Worm (Caenorhabditis elegans) whole organism, late embryonic: ENCODE measurements around the gene C17B7.3.

Experiments used
- C38D4.7 ChIP-seq: fragments of 200-800 bp; sonication (Bioruptor generic); optimal IDR thresholded peaks from 2 replicates; lab custom pipeline; 2018; ENCODE audit warnings: mild to moderate bottlenecking, missing genetic modification characterization, moderate library complexity, missing compliant biosample characterization
- F13H6.1 ChIP-seq: sonication (generic microtip); optimal IDR thresholded peaks from 2 replicates; lab custom pipeline; 2016; ENCODE audit warnings: missing genetic modification characterization, missing compliant biosample characterization
- K02D7.2 ChIP-seq: sonication (generic microtip); optimal IDR thresholded peaks from 2 replicates; lab custom pipeline; 2017; ENCODE audit warnings: mild to moderate bottlenecking, missing genetic modification characterization, missing compliant biosample characterization
- Y22D7AL.16 ChIP-seq: sonication (generic microtip); optimal IDR thresholded peaks from 2 replicates; lab custom pipeline; 2016; ENCODE audit warnings: missing genetic modification characterization, missing compliant biosample characterization
- ama-1 ChIP-seq: fragments of 150-350 bp; optimal IDR thresholded peaks from 2 replicates; lab custom pipeline; 2014
- ceh-14 ChIP-seq: sonication (generic microtip); optimal IDR thresholded peaks from 2 replicates; lab custom pipeline; 2016; ENCODE audit warnings: missing genotype, missing genetic modification characterization, missing compliant biosample characterization
- ceh-19 ChIP-seq: fragments of 200-800 bp; sonication (Bioruptor generic); optimal IDR thresholded peaks from 2 replicates; lab custom pipeline; 2018; ENCODE audit warnings: mild to moderate bottlenecking, missing genetic modification characterization, missing compliant biosample characterization
- ceh-22 ChIP-seq: sonication (generic microtip); optimal IDR thresholded peaks from 2 replicates; lab custom pipeline; 2017; ENCODE audit warnings: missing biosample characterization, missing genetic modification characterization
- ceh-24 ChIP-seq: sonication (generic microtip); optimal IDR thresholded peaks from 2 replicates; lab custom pipeline; 2016; ENCODE audit warnings: mild to moderate bottlenecking, missing genetic modification characterization, missing compliant biosample characterization
- ceh-30 ChIP-seq: fragments of 150-350 bp; optimal IDR thresholded peaks from 2 replicates; lab custom pipeline; 2014; ENCODE audit warnings: missing biosample characterization, missing genetic modification characterization
- ceh-31 ChIP-seq: sonication (generic microtip); optimal IDR thresholded peaks from 2 replicates; lab custom pipeline; 2016; ENCODE audit warnings: missing genetic modification characterization, missing compliant biosample characterization
- ceh-34 ChIP-seq: sonication (generic microtip); optimal IDR thresholded peaks from 2 replicates; lab custom pipeline; 2016; ENCODE audit warnings: mild to moderate bottlenecking, missing genetic modification characterization, missing compliant biosample characterization
- ceh-6 ChIP-seq: fragments of 200-800 bp; sonication (Bioruptor generic); optimal IDR thresholded peaks from 2 replicates; lab custom pipeline; 2018; ENCODE audit warnings: mild to moderate bottlenecking, missing genetic modification characterization, missing compliant biosample characterization
- che-1 ChIP-seq: sonication (generic microtip); optimal IDR thresholded peaks from 2 replicates; lab custom pipeline; 2016; ENCODE audit warnings: mild to moderate bottlenecking, missing genetic modification characterization, missing compliant biosample characterization
- eyg-1 ChIP-seq: sonication (generic microtip); optimal IDR thresholded peaks from 2 replicates; lab custom pipeline; 2016; ENCODE audit warnings: missing genotype, missing genetic modification characterization, missing compliant biosample characterization
- fax-1 ChIP-seq: sonication (generic microtip); optimal IDR thresholded peaks from 2 replicates; lab custom pipeline; 2016; ENCODE audit warnings: missing genotype, missing genetic modification characterization, missing compliant biosample characterization
- fkh-10 ChIP-seq: fragments of 150-350 bp; optimal IDR thresholded peaks from 2 replicates; lab custom pipeline; 2014; ENCODE audit warnings: missing biosample characterization, missing genetic modification reagents, missing genetic modification characterization
- fkh-6 ChIP-seq: sonication (generic microtip); optimal IDR thresholded peaks from 2 replicates; lab custom pipeline; 2016; ENCODE audit warnings: missing genetic modification characterization, missing compliant biosample characterization
- gmeb-2 ChIP-seq: sonication (generic microtip); optimal IDR thresholded peaks from 2 replicates; lab custom pipeline; 2016; ENCODE audit warnings: missing genetic modification characterization, inconsistent platforms, missing compliant biosample characterization
- hlh-13 ChIP-seq: fragments of 200-800 bp; sonication (Bioruptor generic); optimal IDR thresholded peaks from 2 replicates; lab custom pipeline; 2018; ENCODE audit warnings: mild to moderate bottlenecking, missing genetic modification characterization, missing compliant biosample characterization
- hlh-30 ChIP-seq: sonication (generic microtip); optimal IDR thresholded peaks from 2 replicates; lab custom pipeline; 2017; ENCODE audit warnings: antibody characterized with exemption, missing genetic modification characterization, missing compliant biosample characterization; ENCODE audit not compliant: insufficient read depth
- nfya-1 ChIP-seq: sonication (generic microtip); optimal IDR thresholded peaks from 2 replicates; lab custom pipeline; 2017; ENCODE audit warnings: missing genetic modification characterization, mild to moderate bottlenecking, missing compliant biosample characterization, antibody characterized with exemption, moderate library complexity
- npax-4 ChIP-seq: sonication (generic microtip); optimal IDR thresholded peaks from 2 replicates; lab custom pipeline; 2016; ENCODE audit warnings: missing genetic modification characterization, missing compliant biosample characterization
- pag-3 ChIP-seq: sonication (generic microtip); optimal IDR thresholded peaks from 2 replicates; lab custom pipeline; 2016; ENCODE audit warnings: missing compliant biosample characterization, missing genetic modification characterization, borderline replicate concordance
- pat-9 ChIP-seq: fragments of 200-800 bp; sonication (Bioruptor generic); optimal IDR thresholded peaks from 2 replicates; lab custom pipeline; 2018; ENCODE audit warnings: mild to moderate bottlenecking, missing genetic modification characterization, moderate library complexity, missing compliant biosample characterization
- pax-1 ChIP-seq: fragments of 150-350 bp; optimal IDR thresholded peaks from 2 replicates; lab custom pipeline; 2014; ENCODE audit warnings: missing biosample characterization, missing genetic modification characterization
- pha-2 ChIP-seq: sonication (generic microtip); optimal IDR thresholded peaks from 2 replicates; lab custom pipeline; 2017; ENCODE audit warnings: mild to moderate bottlenecking, missing genetic modification characterization, missing compliant biosample characterization
- pha-4 ChIP-seq: fragments of 150-350 bp; optimal IDR thresholded peaks from 2 replicates; lab custom pipeline; 2018; ENCODE audit warnings: missing biosample characterization, missing genetic modification reagents, missing genetic modification characterization
- pqm-1 ChIP-seq: sonication (generic microtip); optimal IDR thresholded peaks from 2 replicates; lab custom pipeline; 2016; ENCODE audit warnings: missing genetic modification characterization, missing compliant biosample characterization
- pros-1 ChIP-seq: fragments of 150-350 bp; optimal IDR thresholded peaks from 2 replicates; lab custom pipeline; 2014; ENCODE audit warnings: missing biosample characterization, missing genetic modification reagents, missing genetic modification characterization
- ref-2 ChIP-seq: sonication (generic microtip); optimal IDR thresholded peaks from 2 replicates; lab custom pipeline; 2016; ENCODE audit warnings: missing genetic modification characterization, missing compliant biosample characterization
- tbx-2 ChIP-seq: sonication (generic microtip); optimal IDR thresholded peaks from 2 replicates; lab custom pipeline; 2016; ENCODE audit warnings: missing genetic modification characterization, missing compliant biosample characterization
- unc-42 ChIP-seq: sonication (generic microtip); optimal IDR thresholded peaks from 2 replicates; lab custom pipeline; 2016; ENCODE audit warnings: missing genotype, missing genetic modification characterization, missing compliant biosample characterization
- unc-86 ChIP-seq: sonication (generic microtip); optimal IDR thresholded peaks from 2 replicates; lab custom pipeline; 2016; ENCODE audit warnings: missing genetic modification characterization, missing compliant biosample characterization

Gene C17B7.3

DNA sequence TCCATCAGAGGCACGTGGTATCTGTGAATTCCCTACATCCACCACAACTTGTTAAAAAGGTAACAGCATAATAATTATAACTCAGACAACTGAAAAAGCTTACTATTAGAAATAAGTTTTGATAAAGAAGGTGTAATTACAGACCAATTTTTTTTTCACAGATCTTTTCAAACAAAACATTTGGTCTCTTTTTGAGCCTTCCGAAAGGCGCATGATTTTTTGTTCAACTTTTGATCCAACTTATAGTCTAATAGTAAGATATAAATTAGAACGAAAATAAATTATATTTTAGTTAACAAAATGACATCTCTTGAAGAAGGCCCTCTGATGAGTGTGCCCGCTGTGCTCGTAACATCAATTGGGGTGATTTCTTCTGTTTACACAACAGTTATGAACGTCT, 34.4 kb upstream of the C17B7.3 start, which contains the start of gene srbc-3:
TSS of gene srbc-3 (plus strand) at position 301 of the 400 bp plus-strand sequence.
- no peak for TF ChIP-seq pros-1 (tag; lab: Kevin White, UChicago)
- TF ChIP-seq che-1, result no peak
- TF ChIP-seq ceh-19, result no peak
- no peak for TF ChIP-seq ceh-31
- no peak for TF ChIP-seq ref-2 (tag; lab: Kevin White, UChicago)
- TF ChIP-seq hlh-13, result no peak
- no peak for TF ChIP-seq pha-2 (tag; lab: Kevin White, UChicago)
- TF ChIP-seq npax-4 (tag; lab: Kevin White, UChicago), result no peak
- TF ChIP-seq ama-1 (lab: Kevin White, UChicago), result no peak
- TF ChIP-seq ceh-24, result no peak
- no peak for TF ChIP-seq K02D7.2 (tag; lab: Kevin White, UChicago)
- no peak for TF ChIP-seq pha-4 (tag; lab: Kevin White, UChicago)
- TF ChIP-seq Y22D7AL.16 (tag; lab: Kevin White, UChicago), result no peak
- TF ChIP-seq ceh-34 (tag; lab: Kevin White, UChicago), result no peak
- no peak for TF ChIP-seq unc-42 (tag; lab: Kevin White, UChicago)

DNA sequence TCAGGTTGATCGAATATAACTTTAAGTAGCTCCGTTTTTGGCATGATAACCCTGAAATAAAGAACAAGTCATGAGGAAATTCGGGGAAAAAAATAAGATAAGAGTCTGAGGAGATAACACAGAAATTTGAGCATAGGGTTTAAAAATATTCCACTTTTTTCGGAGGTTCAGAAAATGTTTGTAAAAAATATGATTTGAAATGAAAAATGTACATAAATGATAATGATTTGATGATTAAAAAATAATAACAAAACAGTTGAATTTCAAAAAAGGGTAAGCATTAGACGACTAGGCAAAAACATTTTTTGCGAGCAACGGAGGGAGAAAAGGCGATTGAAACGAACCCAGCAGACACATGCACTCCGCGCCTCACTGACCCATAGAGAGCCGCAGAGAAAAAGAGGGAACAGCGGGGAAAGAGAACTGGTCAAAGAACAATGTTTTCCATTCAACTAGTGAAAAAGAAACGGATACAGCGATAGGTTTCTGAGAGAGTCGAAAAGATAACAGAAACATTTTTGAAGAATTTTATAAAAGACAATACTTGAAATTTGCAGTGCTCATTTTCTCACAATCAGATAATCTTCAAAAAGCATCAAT, 30.4 kb upstream of the C17B7.3 start, which contains the start of gene arrd-18:
TSS of gene arrd-18 (minus strand) at position 51 of the 600 bp plus-strand sequence.
- TF ChIP-seq fax-1 (tag; lab: Kevin White, UChicago), result no peak
- TF ChIP-seq nfya-1 (tag; lab: Kevin White, UChicago), result no peak
- TF ChIP-seq ceh-14 (tag; lab: Kevin White, UChicago), result peak; percentile 15
- TF ChIP-seq F13H6.1, result no peak
- TF ChIP-seq pha-4 (tag; lab: Kevin White, UChicago), result no peak
- TF ChIP-seq unc-42 (tag; lab: Kevin White, UChicago), result no peak

DNA sequence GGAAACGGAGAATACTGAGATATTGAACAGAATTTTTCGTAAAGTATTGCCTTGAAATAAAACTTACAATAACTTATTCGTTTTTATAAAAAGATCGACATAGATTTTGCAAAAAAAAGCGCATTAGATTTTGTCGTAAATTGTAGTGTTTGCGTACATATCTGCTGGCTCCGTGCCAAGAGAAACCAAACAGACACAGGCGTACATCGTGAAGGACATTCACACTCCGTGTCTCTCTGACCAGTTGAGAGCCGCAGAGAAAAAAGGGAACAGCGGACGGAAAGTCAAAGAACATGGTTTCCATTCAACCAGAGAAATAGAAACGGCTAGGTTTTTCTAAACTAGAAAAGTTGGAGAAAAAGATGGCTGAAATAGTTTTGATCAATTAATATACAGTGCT, 27.3 kb upstream of the C17B7.3 start, which contains the start of gene arrd-19:
TSS of gene arrd-19 (minus strand) at position 209 of the 400 bp plus-strand sequence.
- TF ChIP-seq pag-3 (tag; lab: Kevin White, UChicago) (no peak), pax-1 (tag; lab: Kevin White, UChicago) (peak; percentile 8)

DNA sequence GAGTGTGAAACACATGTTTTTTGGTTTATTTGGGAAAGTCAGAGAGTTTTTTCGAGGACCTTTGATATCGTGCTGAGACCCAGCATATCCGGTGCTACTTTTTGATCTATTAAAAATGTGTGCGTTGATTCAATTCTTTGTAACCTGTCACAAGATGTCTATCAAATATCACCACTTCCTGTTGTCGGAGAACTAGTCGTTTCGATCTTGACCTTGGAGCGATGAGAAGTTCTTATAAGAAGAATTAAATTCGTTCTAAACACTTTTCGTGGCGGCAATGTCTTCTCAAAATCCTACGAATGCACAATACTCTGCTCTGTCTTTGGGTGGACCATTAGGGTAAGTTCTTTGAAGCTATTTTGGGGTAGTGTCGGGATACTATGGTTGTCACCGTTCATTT, 26.5 kb upstream of the C17B7.3 start, which contains the start of gene F35F10.1:
TSS of gene F35F10.1 (plus strand) at position 200 of the 400 bp plus-strand sequence.
- no peak for TF ChIP-seq K02D7.2 (tag; lab: Kevin White, UChicago)
- no peak for TF ChIP-seq fkh-10 (GFP tag; lab: Kevin White, UChicago)
- TF ChIP-seq unc-86 (tag; lab: Kevin White, UChicago), result no peak
- TF ChIP-seq Y22D7AL.16 (tag; lab: Kevin White, UChicago), result no peak
- no peak for TF ChIP-seq hlh-13
- no peak for TF ChIP-seq ceh-22 (tag; lab: Kevin White, UChicago)
- TF ChIP-seq fkh-6 (tag; lab: Kevin White, UChicago), result no peak
- TF ChIP-seq pat-9 (tag; lab: Kevin White, UChicago), result no peak
- no peak for TF ChIP-seq gmeb-2
- TF ChIP-seq pqm-1 (tag; lab: Kevin White, UChicago), result no peak
- no peak for TF ChIP-seq ceh-30

ce11 chrV:3318975-3319374, 23.6 kb upstream of the C17B7.3 start, which contains the start of gene F35F10.13:
F35F10.13 (minus strand) TSS chrV:3319075.
- TF ChIP-seq F13H6.1 (no peak), pax-1 (tag; lab: Kevin White, UChicago) (no peak), tbx-2 (tag; lab: Kevin White, UChicago) (no peak), gmeb-2 (no peak), pros-1 (tag; lab: Kevin White, UChicago) (no peak), hlh-30 (tag; lab: Kevin White, UChicago) (no peak), pha-4 (tag; lab: Kevin White, UChicago) (no peak), C38D4.7 (GFP tag; lab: Kevin White, UChicago) (no peak), hlh-13 (no peak), ceh-24 (no peak), fkh-6 (tag; lab: Kevin White, UChicago) (no peak), ceh-6 (GFP tag; lab: Kevin White, UChicago) (no peak), eyg-1 (tag; lab: Kevin White, UChicago) (no peak), ceh-30 (no peak)
